Worm (Caenorhabditis elegans): ENCODE measurements around the gene M151.1.

- no peak for TF ChIP-seq flt-1 (GFP tag; IDR thresholded peaks at IDR 0.05)
- no peak for TF ChIP-seq med-1 (GFP tag; optimal IDR thresholded peaks at IDR 0.05; ENCODE audit: insufficient read depth)
- no peak for TF ChIP-seq ref-1 (GFP tag; conservative IDR thresholded peaks at IDR 0.05)
Measured at ce11 chrII:3675176-3675575, 33.9 kb downstream of the M151.1 start, which contains the start of gene F19B10.2.
